Worm (Caenorhabditis elegans): ENCODE results near the gene Y71H2AM.6.
A peak's percentile ranks its signal among the peaks of the same experiment; 100 is the strongest.

The Y71H2AM.6 gene

ce11 chrIII:2760726-2761125, 20.1 kb upstream of the Y71H2AM.6 start, which contains the start of gene pho-9:
Gene pho-9 (minus strand): TSS chrIII:2760816.
- no peak for TF ChIP-seq F26F4.8 (GFP tag; conservative IDR thresholded peaks at IDR 0.05)
- no peak for TF ChIP-seq madf-5 (GFP tag; IDR thresholded peaks at IDR 0.05)
- no peak for TF ChIP-seq lin-29 (GFP tag; IDR thresholded peaks at IDR 0.05)
- TF ChIP-seq saeg-2 (GFP tag; IDR thresholded peaks at IDR 0.05), result 0 out of 2 replicates have a peak, but pooled peaks have one; percentile 38
- no peak for TF ChIP-seq gei-8 (GFP tag; optimal IDR thresholded peaks at IDR 0.05)
- TF ChIP-seq mxl-3 (GFP tag; optimal IDR thresholded peaks at IDR 0.05), result peak; percentile 63
- TF ChIP-seq sdz-12 (GFP tag; optimal IDR thresholded peaks at IDR 0.05), result no peak
- TF ChIP-seq ama-1 (optimal IDR thresholded peaks at IDR 0.05), result no peak
- no peak for TF ChIP-seq F10B5.3 (tag; optimal IDR thresholded peaks at IDR 0.05)
- TF ChIP-seq nhr-10 (tag; optimal IDR thresholded peaks at IDR 0.05), result peak; percentile 17
- TF ChIP-seq dmd-6 (GFP tag; IDR thresholded peaks at IDR 0.05), result peak; percentile 86
- TF ChIP-seq ctbp-1 (GFP tag; IDR thresholded peaks at IDR 0.05), result no peak
- no peak for TF ChIP-seq ceh-28 (tag; optimal IDR thresholded peaks at IDR 0.05)
- TF ChIP-seq Y48G9A.11 (GFP tag; IDR thresholded peaks at IDR 0.05), result no peak
- no peak for TF ChIP-seq D1046.2 (GFP tag; IDR thresholded peaks at IDR 0.05)
- no peak for TF ChIP-seq ceh-32 (tag; optimal IDR thresholded peaks at IDR 0.05; ENCODE audit: poor library complexity)
- no peak for TF ChIP-seq mes-2 (tag; optimal IDR thresholded peaks at IDR 0.05; ENCODE audit: poor library complexity, severe bottlenecking)
- no peak for TF ChIP-seq Y75B8A.6 (GFP tag; IDR thresholded peaks at IDR 0.05)
- TF ChIP-seq tag-97 (GFP tag; IDR thresholded peaks at IDR 0.05), result no peak
- no peak for TF ChIP-seq ceh-82 (tag; optimal IDR thresholded peaks at IDR 0.05)
- no peak for TF ChIP-seq nhr-42 (GFP tag; IDR thresholded peaks at IDR 0.05)
- no peak for TF ChIP-seq unc-130 (GFP tag; optimal IDR thresholded peaks at IDR 0.05)
- TF ChIP-seq jun-1 (tag; optimal IDR thresholded peaks at IDR 0.05), result no peak
- no peak for TF ChIP-seq dmd-8 (GFP tag; IDR thresholded peaks at IDR 0.05)
- no peak for TF ChIP-seq unc-62 (GFP tag; optimal IDR thresholded peaks at IDR 0.05 in 1 of 2)
- TF ChIP-seq unc-62 (tag; optimal IDR thresholded peaks at IDR 0.05), result no peak
- peak; percentile 98 for TF ChIP-seq aha-1 (tag)
- no peak for TF ChIP-seq lin-15B (tag; optimal IDR thresholded peaks at IDR 0.05)
- peak; percentile 40 for TF ChIP-seq lin-13 (GFP tag; optimal IDR thresholded peaks at IDR 0.05)
- no peak for TF ChIP-seq zip-2 (tag; optimal IDR thresholded peaks at IDR 0.05)
- TF ChIP-seq zag-1 (tag; optimal IDR thresholded peaks at IDR 0.05), result no peak
- no peak for TF ChIP-seq attf-4 (tag; optimal IDR thresholded peaks at IDR 0.05)
- no peak for TF ChIP-seq lim-7 (GFP tag; IDR thresholded peaks at IDR 0.05)
- TF ChIP-seq mdl-1 (tag; optimal IDR thresholded peaks at IDR 0.05), result peak in 1 of 2 experiments; percentile 31
- no peak for TF ChIP-seq nhr-111 (GFP tag; optimal IDR thresholded peaks at IDR 0.05)
- no peak for TF ChIP-seq daf-8 (GFP tag; IDR thresholded peaks at IDR 0.05)
- no peak for TF ChIP-seq ZK546.5 (tag; optimal IDR thresholded peaks at IDR 0.05)
- TF ChIP-seq ces-1 (GFP tag; optimal IDR thresholded peaks at IDR 0.05), result no peak
- no peak for TF ChIP-seq R02D3.7 (tag; optimal IDR thresholded peaks at IDR 0.05)
- no peak for TF ChIP-seq daf-19 (GFP tag; conservative IDR thresholded peaks at IDR 0.05)
- TF ChIP-seq pha-4 (GFP tag; IDR thresholded peaks at IDR 0.05), result peak; percentile 61
- TF ChIP-seq pha-4 (tag; optimal IDR thresholded peaks at IDR 0.05), result no peak
- TF ChIP-seq dpl-1 (GFP tag; optimal IDR thresholded peaks at IDR 0.05), result no peak
- TF ChIP-seq ztf-7 (tag; optimal IDR thresholded peaks at IDR 0.05), result no peak
- peak; percentile 97 for TF ChIP-seq nhr-28 (tag; optimal IDR thresholded peaks at IDR 0.05)
- TF ChIP-seq nhr-77 (tag; optimal IDR thresholded peaks at IDR 0.05), result peak; percentile 80
- no peak for TF ChIP-seq T20F7.1 (GFP tag; optimal IDR thresholded peaks at IDR 0.05)
- no peak for TF ChIP-seq arid-1 (GFP tag; conservative IDR thresholded peaks at IDR 0.05)
- TF ChIP-seq mdt-29 (GFP tag; IDR thresholded peaks at IDR 0.05), result no peak
- peak; percentile 80; the same call in 1 of the 2 replicates for TF ChIP-seq lin-1 (GFP tag; IDR thresholded peaks at IDR 0.05)
- TF ChIP-seq ztf-11 (tag; optimal IDR thresholded peaks at IDR 0.05), result no peak
- no peak for TF ChIP-seq rbr-2 (tag; optimal IDR thresholded peaks at IDR 0.05)
- TF ChIP-seq ceh-20 (GFP tag; IDR thresholded peaks at IDR 0.05), result no peak
- no peak for TF ChIP-seq F49E8.2 (tag; optimal IDR thresholded peaks at IDR 0.05; ENCODE audit: borderline replicate concordance)

Data from whole organism, L4 larva.